Worm (Caenorhabditis elegans) whole organism, L1 larva: Measurements from ENCODE around the gene C25F9.15.

Experiments used
- ama-1 ChIP-seq: fragments of 150-350 bp; optimal IDR thresholded peaks from 2 replicates; lab custom pipeline; 2014
- blmp-1 ChIP-seq: fragments of 150-350 bp; optimal IDR thresholded peaks from 2 replicates; lab custom pipeline; 2014; ENCODE audit warnings: missing biosample characterization, missing genetic modification characterization
- egl-13 ChIP-seq: sonication (generic microtip); optimal IDR thresholded peaks from 2 replicates; lab custom pipeline; 2016; ENCODE audit warnings: missing genotype, missing genetic modification reagents, missing genetic modification characterization, missing compliant biosample characterization
- fkh-10 ChIP-seq: sonication (generic microtip); optimal IDR thresholded peaks from 2 replicates; lab custom pipeline; 2017; ENCODE audit warnings: missing biosample characterization, missing genetic modification reagents, missing genetic modification characterization
- lin-13 ChIP-seq: fragments of 150-350 bp; optimal IDR thresholded peaks from 2 replicates; lab custom pipeline; 2014; ENCODE audit warnings: missing biosample characterization, missing genetic modification reagents, missing genetic modification characterization
- lin-35 ChIP-seq, 2 experiments: fragments of 150-350 bp; optimal IDR thresholded peaks; 2 replicates each; lab custom pipeline; 2014; ENCODE audit warnings: missing biosample characterization in 2 of 2, missing genetic modification characterization in 2 of 2, missing genetic modification reagents in 2 of 2
- lsy-2 ChIP-seq, 2 experiments: fragments of 150-350 bp; optimal IDR thresholded peaks; 2 replicates each; lab custom pipeline; 2014; ENCODE audit warnings: missing biosample characterization in 2 of 2, missing genetic modification characterization in 2 of 2
- nhr-11 ChIP-seq: fragments of 150-350 bp; optimal IDR thresholded peaks from 2 replicates; lab custom pipeline; 2014; ENCODE audit warnings: missing biosample characterization, missing genetic modification characterization
- nhr-237 ChIP-seq: fragments of 150-350 bp; optimal IDR thresholded peaks from 2 replicates; lab custom pipeline; 2014; ENCODE audit warnings: missing biosample characterization, missing genetic modification characterization
- nhr-28 ChIP-seq: fragments of 150-350 bp; optimal IDR thresholded peaks from 2 replicates; lab custom pipeline; 2014; ENCODE audit warnings: missing biosample characterization, missing genetic modification characterization
- xbp-1 ChIP-seq: sonication (generic microtip); optimal IDR thresholded peaks from 2 replicates; lab custom pipeline; 2016; ENCODE audit warnings: missing genetic modification characterization, missing compliant biosample characterization
- zag-1 ChIP-seq: fragments of 150-350 bp; optimal IDR thresholded peaks from 2 replicates; lab custom pipeline; 2014; ENCODE audit warnings: missing biosample characterization, missing genetic modification characterization
- ztf-11 ChIP-seq, 2 experiments: sonication (generic microtip); optimal IDR thresholded peaks; 2 replicates each; lab custom pipeline; 2016 to 2017; ENCODE audit warnings: missing genetic modification characterization in 2 of 2, missing biosample characterization in 1 of 2, missing compliant biosample characterization in 1 of 2

DNA sequence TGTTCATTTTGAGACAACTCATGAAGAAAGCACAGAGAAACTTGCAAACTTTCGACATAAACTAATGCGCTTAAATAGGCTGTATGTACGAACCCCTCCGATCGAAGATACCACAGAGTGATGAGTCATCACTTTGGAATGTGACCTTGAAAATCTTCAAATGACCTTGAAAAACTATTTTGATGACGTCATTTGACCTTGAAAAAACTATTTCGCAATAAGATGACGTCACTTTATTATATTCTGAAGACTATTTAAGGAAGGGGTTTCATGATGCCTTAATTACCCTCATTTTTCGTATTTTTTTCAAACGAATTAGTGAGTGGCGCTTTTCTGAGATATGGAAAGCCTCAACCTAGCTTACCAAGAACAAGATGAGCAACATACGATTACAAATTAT is 3.2 kb downstream of the C25F9.15 start, which contains the start of gene C25F9.2:
- TF ChIP-seq nhr-28 (tag; lab: Kevin White, UChicago) (no peak), zag-1 (tag; lab: Kevin White, UChicago) (no peak), xbp-1 (tag; lab: Kevin White, UChicago) (no peak), ama-1 (lab: Kevin White, UChicago) (no peak), lsy-2 (tag; optimal IDR thresholded peaks at IDR 0.05; lab: Kevin White, UChicago) (no peak), ztf-11 (tag; optimal IDR thresholded peaks at IDR 0.05; lab: Kevin White, UChicago) (no peak), nhr-237 (tag; lab: Kevin White, UChicago) (no peak), blmp-1 (tag; lab: Kevin White, UChicago) (no peak), nhr-11 (no peak), lin-35 (GFP tag; optimal IDR thresholded peaks at IDR 0.05; lab: Kevin White, UChicago) (no peak), egl-13 (no peak), fkh-10 (no peak), lin-13 (no peak)
